Worm (Caenorhabditis elegans): ENCODE measurements around the gene gst-41.

Gene gst-41

ce11 chrV:7437985-7438384 lies 38.9 kb upstream of the gst-41 start, which contains the start of gene F25E5.16:
F25E5.16 (plus strand) TSS chrV:7438285.
- no peak for TF ChIP-seq xnd-1 (tag; optimal IDR thresholded peaks at IDR 0.05)
- TF ChIP-seq egl-18 (GFP tag; IDR thresholded peaks at IDR 0.05), result no peak
- no peak for TF ChIP-seq rec-8 (tag; optimal IDR thresholded peaks at IDR 0.05)
- no peak for TF ChIP-seq K12H6.12 (tag; optimal IDR thresholded peaks at IDR 0.05)
- no peak for TF ChIP-seq ceh-58 (GFP tag; IDR thresholded peaks at IDR 0.05)
- no peak for TF ChIP-seq bed-2 (GFP tag; IDR thresholded peaks at IDR 0.05)

ce11 chrV:7437538-7437937 lies 38.4 kb upstream of the gst-41 start, which contains the start of gene F25E5.9:
F25E5.9 (minus strand) TSS chrV:7437919.
- TF ChIP-seq F10E7.11 (tag; optimal IDR thresholded peaks at IDR 0.05), result peak; percentile 63
- TF ChIP-seq snpc-3.4 (tag; optimal IDR thresholded peaks at IDR 0.05), result no peak
- TF ChIP-seq egl-44 (GFP tag; IDR thresholded peaks at IDR 0.05), result no peak
- peak; percentile 18; the same call in 1 of the 2 replicates for TF ChIP-seq mcd-1 (GFP tag; IDR thresholded peaks at IDR 0.05)
- TF ChIP-seq K11D2.4 (GFP tag; IDR thresholded peaks at IDR 0.05), result 0 out of 2 replicates have a peak, but pooled peaks have one; percentile 16
- TF ChIP-seq Y95B8A.8 (GFP tag; IDR thresholded peaks at IDR 0.05), result no peak
- no peak for TF ChIP-seq him-1 (tag; optimal IDR thresholded peaks at IDR 0.05)
- peak; percentile 10 for TF ChIP-seq F52B5.7 (tag; optimal IDR thresholded peaks at IDR 0.05)

ce11 chrV:7436911-7437310 lies 37.8 kb upstream of the gst-41 start:
- TF ChIP-seq chd-7 (tag; optimal IDR thresholded peaks at IDR 0.05) (peak; percentile 32), madf-10 (tag; optimal IDR thresholded peaks at IDR 0.05) (no peak), Y53G8AR.9 (GFP tag; conservative IDR thresholded peaks at IDR 0.05) (peak; percentile 34; the same call in 1 of the 2 replicates), dpl-1 (GFP tag; optimal IDR thresholded peaks at IDR 0.05) (no peak), lin-26 (GFP tag; IDR thresholded peaks at IDR 0.05) (peak; percentile 9; the same call in 1 of the 2 replicates), ZK185.1 (tag; optimal IDR thresholded peaks at IDR 0.05; ENCODE audit: poor library complexity, severe bottlenecking) (peak; percentile 65), Y53F4B.3 (GFP tag; IDR thresholded peaks at IDR 0.05) (no peak), die-1 (tag; optimal IDR thresholded peaks at IDR 0.05) (peak; percentile 19), repo-1 (tag; optimal IDR thresholded peaks at IDR 0.05) (no peak), ama-1 (optimal IDR thresholded peaks at IDR 0.05) (peak; percentile 74), ama-1 (GFP tag; optimal IDR thresholded peaks at IDR 0.05) (no peak), fkh-3 (tag; optimal IDR thresholded peaks at IDR 0.05) (peak; percentile 12), madf-3 (GFP tag; IDR thresholded peaks at IDR 0.05) (0 out of 2 replicates have a peak, but pooled peaks have one; percentile 24), cebp-1 (GFP tag; IDR thresholded peaks at IDR 0.05) (0 out of 2 replicates have a peak, but pooled peaks have one; percentile 21), cebp-1 (tag; optimal IDR thresholded peaks at IDR 0.05) (no peak), B0336.3 (GFP tag; IDR thresholded peaks at IDR 0.05) (no peak), hmg-1.2 (GFP tag; IDR thresholded peaks at IDR 0.05) (no peak), madf-6 (GFP tag; IDR thresholded peaks at IDR 0.05) (0 out of 2 replicates have a peak, but pooled peaks have one; percentile 32), somi-1 (GFP tag; optimal IDR thresholded peaks at IDR 0.05) (peak; percentile 4), cebp-2 (GFP tag; IDR thresholded peaks at IDR 0.05) (no peak)

- no peak for TF ChIP-seq aptf-3 (GFP tag; IDR thresholded peaks at IDR 0.05)
- 0 out of 2 replicates have a peak, but pooled peaks have one; percentile 25 for TF ChIP-seq Y53G8AR.9 (GFP tag; conservative IDR thresholded peaks at IDR 0.05)
Measured at ce11 chrV:7436509-7436908, 37.4 kb upstream of the gst-41 start.
